In genomic region chr3L:21013465-21013864, dm6 we compare ENCODE assay signal across 4 fruit fly cellular contexts.
A peak's percentile ranks its signal among the peaks of the same experiment; 100 is the strongest.
TF ChIP-seq lines count a peak whose summit lies in the region.

No protein-coding gene starts in this region.

- no peak for TF ChIP-seq CTCF in whole organism, embryonic (GFP tag; optimal IDR thresholded peaks at IDR 0.05; lab: Kevin White, UChicago)

TF ChIP-seq in whole organism, embryonic, 481 proteins besides CTCF, POLR2A, EP300 and RAD21 (continues in another document):
- TF ChIP-seq wor (GFP tag; IDR thresholded peaks at IDR 0.05; lab: Robert Waterston, UW) (no peak), psq (GFP tag; optimal IDR thresholded peaks at IDR 0.05; lab: Kevin White, UChicago) (peak; percentile 17), hbn (GFP tag; IDR thresholded peaks at IDR 0.05; lab: Robert Waterston, UW; ENCODE audit: partially characterized antibody) (no peak), pan (optimal IDR thresholded peaks at IDR 0.05; lab: Kevin White, UChicago) (no peak), pan (GFP tag; optimal IDR thresholded peaks at IDR 0.05 in 1 of 2, IDR thresholded peaks at IDR 0.05 in 1 of 2) (no peak), CG6765 (GFP tag; optimal IDR thresholded peaks at IDR 0.05; lab: Kevin White, UChicago) (no peak), CG8290 (GFP tag; optimal IDR thresholded peaks at IDR 0.05; lab: Kevin White, UChicago) (no peak), CG8290 (tag; optimal IDR thresholded peaks at IDR 0.05; lab: Kevin White, UChicago) (no peak), NC2β (GFP tag; optimal IDR thresholded peaks at IDR 0.05; lab: Kevin White, UChicago) (no peak), twi (tag; optimal IDR thresholded peaks at IDR 0.05; lab: Kevin White, UChicago) (no peak), fd102C (GFP tag; optimal IDR thresholded peaks at IDR 0.05; lab: Kevin White, UChicago) (no peak), Kr (GFP tag; optimal IDR thresholded peaks at IDR 0.05; lab: Kevin White, UChicago) (no peak), Xrp1 (GFP tag; IDR thresholded peaks at IDR 0.05; lab: Robert Waterston, UW) (no peak), CG31365 (tag; optimal IDR thresholded peaks at IDR 0.05; lab: Kevin White, UChicago) (no peak), CG13775 (GFP tag; optimal IDR thresholded peaks at IDR 0.05; lab: Kevin White, UChicago) (no peak), CG7372 (GFP tag; IDR thresholded peaks at IDR 0.05; lab: Robert Waterston, UW) (no peak), fd96Cb (tag; optimal IDR thresholded peaks at IDR 0.05; lab: Kevin White, UChicago) (no peak), crol (GFP tag; IDR thresholded peaks at IDR 0.05; lab: Robert Waterston, UW) (peak; percentile 87), Dip2 (GFP tag; IDR thresholded peaks at IDR 0.05; lab: Robert Waterston, UW) (no peak), ttk (GFP tag; IDR thresholded peaks at IDR 0.05; lab: Robert Waterston, UW) (peak; percentile 36; the same call in 1 of the 2 replicates), Max (GFP tag; optimal IDR thresholded peaks at IDR 0.05; lab: Kevin White, UChicago) (no peak), az2 (GFP tag; optimal IDR thresholded peaks at IDR 0.05; lab: Kevin White, UChicago) (no peak), lov (optimal IDR thresholded peaks at IDR 0.05; lab: Kevin White, UChicago) (no peak), lov (GFP tag; IDR thresholded peaks at IDR 0.05; lab: Robert Waterston, UW) (no peak)

TF ChIP-seq in whole organism, prepupa, 60 proteins besides CTCF, POLR2A, EP300 and RAD21 (continues in another document):
- TF ChIP-seq CG31627 (GFP tag; optimal IDR thresholded peaks at IDR 0.05; lab: Kevin White, UChicago), result no peak
- TF ChIP-seq achi (GFP tag; optimal IDR thresholded peaks at IDR 0.05; lab: Kevin White, UChicago), result no peak
- TF ChIP-seq CG6163 (GFP tag; IDR thresholded peaks at IDR 0.05; lab: Robert Waterston, UW), result peak; percentile 78
- TF ChIP-seq Blimp-1 (GFP tag; optimal IDR thresholded peaks at IDR 0.05; lab: Kevin White, UChicago), result no peak
- TF ChIP-seq CG15336 (GFP tag; IDR thresholded peaks at IDR 0.05; lab: Robert Waterston, UW), result no peak
- peak; percentile 5 for TF ChIP-seq CG8319 (GFP tag; optimal IDR thresholded peaks at IDR 0.05; lab: Kevin White, UChicago)
- no peak for TF ChIP-seq Hr4 (GFP tag; optimal IDR thresholded peaks at IDR 0.05; lab: Kevin White, UChicago)
- TF ChIP-seq CG3032 (tag; optimal IDR thresholded peaks at IDR 0.05; lab: Kevin White, UChicago), result no peak
- no peak for TF ChIP-seq esn (GFP tag; optimal IDR thresholded peaks at IDR 0.05; lab: Kevin White, UChicago)
- TF ChIP-seq lz (GFP tag; optimal IDR thresholded peaks at IDR 0.05; lab: Kevin White, UChicago), result no peak
- TF ChIP-seq pdm3 (GFP tag; optimal IDR thresholded peaks at IDR 0.05; lab: Kevin White, UChicago), result no peak
- TF ChIP-seq salr (GFP tag; optimal IDR thresholded peaks at IDR 0.05; lab: Kevin White, UChicago), result peak in 1 of 2 experiments; percentile 30
- TF ChIP-seq Eip78C (GFP tag; lab: Kevin White, UChicago), result no peak
- peak; percentile 25 for TF ChIP-seq CG3919 (GFP tag; optimal IDR thresholded peaks at IDR 0.05; lab: Kevin White, UChicago)
- no peak for TF ChIP-seq Ets21C (GFP tag; optimal IDR thresholded peaks at IDR 0.05; lab: Kevin White, UChicago)
- no peak for TF ChIP-seq OdsH (GFP tag; optimal IDR thresholded peaks at IDR 0.05; lab: Kevin White, UChicago)
- TF ChIP-seq CG6808 (GFP tag; optimal IDR thresholded peaks at IDR 0.05; lab: Kevin White, UChicago), result peak; percentile 65
- TF ChIP-seq CG11294 (GFP tag; IDR thresholded peaks at IDR 0.05; lab: Robert Waterston, UW), result no peak
- TF ChIP-seq Ets96B (tag; optimal IDR thresholded peaks at IDR 0.05; lab: Kevin White, UChicago), result peak; percentile 38
- peak; percentile 67 for TF ChIP-seq CG6854 (GFP tag; optimal IDR thresholded peaks at IDR 0.05; lab: Kevin White, UChicago)
- TF ChIP-seq svp (GFP tag; lab: Kevin White, UChicago), result no peak
- no peak for TF ChIP-seq CG34406 (GFP tag; optimal IDR thresholded peaks at IDR 0.05; lab: Kevin White, UChicago)
- TF ChIP-seq topi (GFP tag; optimal IDR thresholded peaks at IDR 0.05; lab: Kevin White, UChicago), result no peak
- no peak for TF ChIP-seq Lpt (GFP tag; optimal IDR thresholded peaks at IDR 0.05; lab: Kevin White, UChicago)
- TF ChIP-seq eg (GFP tag; IDR thresholded peaks at IDR 0.05; lab: Robert Waterston, UW), result peak; percentile 35; the same call in 1 of the 3 replicates

TF ChIP-seq in whole organism, pupa, 21 proteins besides CTCF, POLR2A, EP300 and RAD21:
- TF ChIP-seq CG14655 (GFP tag; optimal IDR thresholded peaks at IDR 0.05; lab: Kevin White, UChicago) (no peak), Pif1B (GFP tag; optimal IDR thresholded peaks at IDR 0.05; lab: Kevin White, UChicago) (peak; percentile 31), D1 (tag; optimal IDR thresholded peaks at IDR 0.05; lab: Kevin White, UChicago) (no peak), Snoo (tag; optimal IDR thresholded peaks at IDR 0.05; lab: Kevin White, UChicago) (no peak), Ets98B (GFP tag; IDR thresholded peaks at IDR 0.05; lab: Robert Waterston, UW) (no peak), Pif1A (GFP tag; optimal IDR thresholded peaks at IDR 0.05; lab: Kevin White, UChicago) (no peak), CG34367 (tag; optimal IDR thresholded peaks at IDR 0.05; lab: Kevin White, UChicago) (no peak), CG4496 (GFP tag; IDR thresholded peaks at IDR 0.05; lab: Robert Waterston, UW) (0 out of 3 replicates have a peak, but pooled peaks have one; percentile 30), CG13204 (GFP tag; optimal IDR thresholded peaks at IDR 0.05; lab: Kevin White, UChicago) (peak; percentile 53), EcR (GFP tag; optimal IDR thresholded peaks at IDR 0.05; lab: Kevin White, UChicago) (peak; percentile 58), rn (GFP tag; IDR thresholded peaks at IDR 0.05; lab: Robert Waterston, UW) (0 out of 2 replicates have a peak, but pooled peaks have one; percentile 17), fd96Ca (GFP tag; IDR thresholded peaks at IDR 0.05; lab: Robert Waterston, UW) (peak; percentile 66; the same call in 1 of the 3 replicates), gl (tag; optimal IDR thresholded peaks at IDR 0.05; lab: Kevin White, UChicago) (peak; percentile 56), CG17806 (tag; optimal IDR thresholded peaks at IDR 0.05; lab: Kevin White, UChicago) (no peak), CG8301 (tag; optimal IDR thresholded peaks at IDR 0.05; lab: Kevin White, UChicago) (no peak), CG9948 (tag; optimal IDR thresholded peaks at IDR 0.05; lab: Kevin White, UChicago) (peak; percentile 3), CG32121 (GFP tag; IDR thresholded peaks at IDR 0.05; lab: Robert Waterston, UW) (0 out of 2 replicates have a peak, but pooled peaks have one; percentile 22), CG15710 (tag; optimal IDR thresholded peaks at IDR 0.05; lab: Kevin White, UChicago) (peak; percentile 38), CG10348 (GFP tag; IDR thresholded peaks at IDR 0.05; lab: Robert Waterston, UW) (no peak), CG8159 (tag; optimal IDR thresholded peaks at IDR 0.05; lab: Kevin White, UChicago) (peak; percentile 34), CG12605 (GFP tag; IDR thresholded peaks at IDR 0.05; lab: Robert Waterston, UW) (no peak)

TF ChIP-seq in whole organism, wandering third instar larva, 38 proteins besides CTCF, POLR2A, EP300 and RAD21 (continues in another document):
- TF ChIP-seq ey (GFP tag; optimal IDR thresholded peaks at IDR 0.05; lab: Kevin White, UChicago) (no peak), Jra (GFP tag; optimal IDR thresholded peaks at IDR 0.05; lab: Kevin White, UChicago) (no peak), jim (GFP tag; optimal IDR thresholded peaks at IDR 0.05; lab: Kevin White, UChicago) (peak; percentile 28), GATAd (GFP tag; optimal IDR thresholded peaks at IDR 0.05; lab: Kevin White, UChicago) (no peak), sv (GFP tag; optimal IDR thresholded peaks at IDR 0.05; lab: Kevin White, UChicago) (no peak), foxo (GFP tag; optimal IDR thresholded peaks at IDR 0.05; lab: Kevin White, UChicago) (no peak), CG9705 (GFP tag; optimal IDR thresholded peaks at IDR 0.05; lab: Kevin White, UChicago) (no peak), psq (GFP tag; optimal IDR thresholded peaks at IDR 0.05; lab: Kevin White, UChicago) (peak; percentile 98), Rel (GFP tag; optimal IDR thresholded peaks at IDR 0.05; lab: Kevin White, UChicago) (no peak), Rel (tag; optimal IDR thresholded peaks at IDR 0.05; lab: Kevin White, UChicago) (peak; percentile 66), h (GFP tag; optimal IDR thresholded peaks at IDR 0.05; lab: Kevin White, UChicago) (no peak), Dif (GFP tag; optimal IDR thresholded peaks at IDR 0.05; lab: Kevin White, UChicago; ENCODE audit: partially characterized antibody) (no peak), dsf (GFP tag; optimal IDR thresholded peaks at IDR 0.05; lab: Kevin White, UChicago; ENCODE audit: borderline replicate concordance) (no peak), dmrt93B (GFP tag; optimal IDR thresholded peaks at IDR 0.05; lab: Kevin White, UChicago) (no peak), CrebA (GFP tag; optimal IDR thresholded peaks at IDR 0.05; lab: Kevin White, UChicago; ENCODE audit: borderline replicate concordance) (no peak), Abd-B (GFP tag; optimal IDR thresholded peaks at IDR 0.05; lab: Kevin White, UChicago) (no peak), N (GFP tag; optimal IDR thresholded peaks at IDR 0.05; lab: Kevin White, UChicago) (no peak), Mio (GFP tag; optimal IDR thresholded peaks at IDR 0.05; lab: Kevin White, UChicago) (no peak), Hr78 (GFP tag; optimal IDR thresholded peaks at IDR 0.05; lab: Kevin White, UChicago) (no peak), usp (GFP tag; optimal IDR thresholded peaks at IDR 0.05; lab: Kevin White, UChicago) (no peak), br (GFP tag; optimal IDR thresholded peaks at IDR 0.05; lab: Kevin White, UChicago) (peak; percentile 24), Dfd (GFP tag; optimal IDR thresholded peaks at IDR 0.05; lab: Kevin White, UChicago) (no peak), tai (GFP tag; optimal IDR thresholded peaks at IDR 0.05; lab: Kevin White, UChicago) (no peak), HLH106 (tag; optimal IDR thresholded peaks at IDR 0.05; lab: Kevin White, UChicago) (no peak), brk (GFP tag; optimal IDR thresholded peaks at IDR 0.05; lab: Kevin White, UChicago) (peak; percentile 11), rgr (GFP tag; optimal IDR thresholded peaks at IDR 0.05; lab: Kevin White, UChicago) (no peak), CG32264 (GFP tag; optimal IDR thresholded peaks at IDR 0.05; lab: Kevin White, UChicago) (no peak), woc (GFP tag; optimal IDR thresholded peaks at IDR 0.05; lab: Kevin White, UChicago) (no peak), Vsx2 (GFP tag; optimal IDR thresholded peaks at IDR 0.05; lab: Kevin White, UChicago; ENCODE audit: partially characterized antibody) (no peak), Hnf4 (GFP tag; optimal IDR thresholded peaks at IDR 0.05; lab: Kevin White, UChicago) (no peak), Hr83 (GFP tag; optimal IDR thresholded peaks at IDR 0.05; lab: Kevin White, UChicago; ENCODE audit: poor library complexity, severe bottlenecking) (no peak), sage (GFP tag; optimal IDR thresholded peaks at IDR 0.05; lab: Kevin White, UChicago) (peak; percentile 38), Myc (optimal IDR thresholded peaks at IDR 0.05; lab: Kevin White, UChicago) (no peak), OdsH (GFP tag; optimal IDR thresholded peaks at IDR 0.05; lab: Kevin White, UChicago) (no peak)

Comparison
In these comparisons a context has a peak if more than half of its experiments do, and no peak if none do; other contexts are left out.
1. Of the 7 proteins assayed by ChIP-seq in both whole organism, embryonic and whole organism, prepupa: peak only in whole organism, embryonic: none; only in whole organism, prepupa: CG6854 and Sox102F; in both: none; in neither: 5.